Fruit fly (Drosophila melanogaster) whole organism, embryonic: Measurements from ENCODE around the gene miple2.
A peak's percentile ranks its signal among the peaks of the same experiment; 100 is the strongest.

Experiments
- Awh ChIP-seq: fragments of 200-800 bp; sonication (Bioruptor generic); IDR thresholded peaks from 2 replicates; pipeline ENCODE4, ENCODE4 v1.3.6; 2022; ENCODE audit warnings: missing biosample characterization, missing genetic modification characterization
- Bteb2 ChIP-seq: fragments of 200-800 bp; sonication (Bioruptor generic); optimal IDR thresholded peaks from 2 replicates; lab custom pipeline; 2016; ENCODE audit warnings: missing biosample characterization, missing genetic modification characterization
- CG11085 ChIP-seq: fragments of 200-800 bp; sonication (Bioruptor generic); IDR thresholded peaks from 2 replicates; pipeline ENCODE4 v1.3.6; 2022; ENCODE audit warnings: missing biosample characterization, missing genetic modification characterization
- CG11695 ChIP-seq: fragments of 200-800 bp; sonication (Bioruptor generic); IDR thresholded peaks from 3 replicates; pipeline ENCODE4 v1.3.6; 2022; ENCODE audit warnings: missing biosample characterization, missing genetic modification characterization
- CG12299 ChIP-seq: fragments of 200-800 bp; sonication (Bioruptor generic); optimal IDR thresholded peaks from 2 replicates; lab custom pipeline; 2018; ENCODE audit warnings: missing biosample characterization, mild to moderate bottlenecking, missing genetic modification characterization
- CG12744 ChIP-seq: fragments of 200-800 bp; sonication (Bioruptor generic); optimal IDR thresholded peaks from 2 replicates; lab custom pipeline; 2016; ENCODE audit warnings: missing biosample characterization, missing genetic modification characterization
- CG13287 ChIP-seq: fragments of 200-800 bp; sonication (Bioruptor generic); IDR thresholded peaks from 2 replicates; pipeline ENCODE4 v1.3.6; 2022; ENCODE audit warnings: missing biosample characterization, missing genetic modification characterization; ENCODE audit not compliant: partially characterized antibody
- CG15011 ChIP-seq: fragments of 200-800 bp; sonication (Bioruptor generic); optimal IDR thresholded peaks from 3 replicates; lab custom pipeline; 2018; ENCODE audit warnings: missing biosample characterization, mild to moderate bottlenecking, missing genetic modification characterization
- CG1529 ChIP-seq: fragments of 200-800 bp; sonication (Bioruptor generic); optimal IDR thresholded peaks from 3 replicates; lab custom pipeline; 2018; ENCODE audit warnings: missing biosample characterization, missing genetic modification characterization
- CG1602 ChIP-seq: fragments of 200-800 bp; sonication (Bioruptor generic); optimal IDR thresholded peaks from 3 replicates; lab custom pipeline; 2016; ENCODE audit warnings: missing biosample characterization, missing genetic modification characterization
- CG1603 ChIP-seq: fragments of 200-800 bp; sonication (Bioruptor generic); optimal IDR thresholded peaks from 2 replicates; lab custom pipeline; 2019; ENCODE audit warnings: missing biosample characterization, mild to moderate bottlenecking, missing genetic modification characterization, moderate library complexity
- CG17328 ChIP-seq: fragments of 200-800 bp; sonication (Bioruptor generic); IDR thresholded peaks from 2 replicates; pipeline ENCODE4 v1.3.6; 2022; ENCODE audit warnings: missing biosample characterization, missing genetic modification characterization
- CG18619 ChIP-seq: fragments of 200-800 bp; sonication (Bioruptor generic); optimal IDR thresholded peaks from 3 replicates; lab custom pipeline; 2017; ENCODE audit warnings: missing biosample characterization, mild to moderate bottlenecking, missing genetic modification characterization
- CG2116 ChIP-seq: fragments of 200-800 bp; sonication (Bioruptor generic); optimal IDR thresholded peaks from 3 replicates; lab custom pipeline; 2018; ENCODE audit warnings: missing biosample characterization, mild to moderate bottlenecking, missing genetic modification characterization
- CG2875 ChIP-seq: fragments of 200-800 bp; sonication (Bioruptor generic); optimal IDR thresholded peaks from 2 replicates; lab custom pipeline; 2017; ENCODE audit warnings: missing biosample characterization, mild to moderate bottlenecking, missing genetic modification characterization, missing genetic modification reagents
- CG30431 ChIP-seq: fragments of 200-800 bp; sonication (Bioruptor generic); optimal IDR thresholded peaks from 2 replicates; lab custom pipeline; 2017; ENCODE audit warnings: missing biosample characterization, missing genetic modification characterization
- CG31388 ChIP-seq: fragments of 200-800 bp; sonication (Bioruptor generic); optimal IDR thresholded peaks from 2 replicates; lab custom pipeline; 2016; ENCODE audit warnings: missing biosample characterization, missing genetic modification characterization
- CG42726 ChIP-seq: fragments of 200-800 bp; sonication (Bioruptor generic); IDR thresholded peaks from 2 replicates; pipeline ENCODE4 v1.3.6; 2022; ENCODE audit warnings: missing biosample characterization, missing genetic modification characterization; ENCODE audit not compliant: partially characterized antibody
- CG4404 ChIP-seq: fragments of 200-800 bp; sonication (Bioruptor generic); IDR thresholded peaks from 2 replicates; pipeline ENCODE4 v1.3.6; 2022; ENCODE audit warnings: missing biosample characterization, missing genetic modification characterization
- CG4617 ChIP-seq: fragments of 200-800 bp; sonication (Bioruptor generic); optimal IDR thresholded peaks from 3 replicates; lab custom pipeline; 2016; ENCODE audit warnings: missing biosample characterization, missing genetic modification characterization, borderline replicate concordance
- CG4854 ChIP-seq: fragments of 200-800 bp; sonication (Bioruptor generic); optimal IDR thresholded peaks from 2 replicates; lab custom pipeline; 2016; ENCODE audit warnings: missing biosample characterization, missing genetic modification characterization, inconsistent platforms
- CG8388 ChIP-seq: fragments of 200-800 bp; sonication (Bioruptor generic); optimal IDR thresholded peaks from 2 replicates; lab custom pipeline; 2019; ENCODE audit warnings: missing biosample characterization, mild to moderate bottlenecking, missing genetic modification characterization, moderate library complexity
- CG9437 ChIP-seq: fragments of 200-800 bp; sonication (Bioruptor generic); optimal IDR thresholded peaks from 2 replicates; lab custom pipeline; 2018; ENCODE audit warnings: missing biosample characterization, mild to moderate bottlenecking, missing genetic modification characterization
- Deaf1 ChIP-seq: fragments of 200-800 bp; optimal IDR thresholded peaks from 3 replicates; lab custom pipeline; 2019; ENCODE audit warnings: missing biosample characterization, mild to moderate bottlenecking, missing genetic modification characterization, moderate library complexity
- Dfd ChIP-seq, 2 experiments: fragments of >200 bp; optimal IDR thresholded peaks; 2 replicates each; lab custom pipeline; 2017; ENCODE audit warnings: missing biosample characterization in 2 of 2, missing genetic modification characterization in 2 of 2
- Hey ChIP-seq: fragments of 200-800 bp; sonication (Bioruptor generic); optimal IDR thresholded peaks from 3 replicates; lab custom pipeline; 2018; ENCODE audit warnings: missing biosample characterization, mild to moderate bottlenecking, missing genetic modification characterization
- Hr51 ChIP-seq, 2 experiments: fragments of 200-800 bp; sonication (Bioruptor generic); optimal IDR thresholded peaks; 2 replicates in 1 of 2; 3 replicates in 1 of 2; lab custom pipeline; 2016 to 2018; ENCODE audit warnings: missing biosample characterization in 2 of 2, missing genetic modification characterization in 2 of 2, mild to moderate bottlenecking in 1 of 2, moderate library complexity in 1 of 2
- Lim3 ChIP-seq: fragments of 200-800 bp; sonication (Bioruptor generic); IDR thresholded peaks from 2 replicates; pipeline ENCODE4 v1.3.6; 2022; ENCODE audit warnings: missing biosample characterization, missing genetic modification characterization
- Ravus ChIP-seq: fragments of 200-800 bp; sonication (Bioruptor generic); IDR thresholded peaks from 2 replicates; pipeline ENCODE4 v1.3.6; 2022; ENCODE audit warnings: missing biosample characterization, missing genetic modification characterization
- Spps ChIP-seq: fragments of 200-800 bp; sonication (Bioruptor generic); optimal IDR thresholded peaks from 2 replicates; lab custom pipeline; 2018; ENCODE audit warnings: missing biosample characterization, mild to moderate bottlenecking, missing genetic modification characterization
- TFAM ChIP-seq: fragments of 200-800 bp; sonication (Bioruptor generic); optimal IDR thresholded peaks from 2 replicates; lab custom pipeline; 2017; ENCODE audit warnings: missing biosample characterization, missing genetic modification characterization, inconsistent platforms
- ac ChIP-seq: fragments of 200-800 bp; sonication (Bioruptor generic); optimal IDR thresholded peaks from 3 replicates; lab custom pipeline; 2017; ENCODE audit warnings: missing biosample characterization, mild to moderate bottlenecking, missing genetic modification characterization
- bbx ChIP-seq: fragments of 200-800 bp; sonication (Bioruptor generic); IDR thresholded peaks from 2 replicates; pipeline ENCODE4 v1.3.6; 2022; ENCODE audit warnings: missing biosample characterization, missing genetic modification characterization; ENCODE audit not compliant: partially characterized antibody
- corto ChIP-seq: fragments of 200-800 bp; sonication (Bioruptor generic); optimal IDR thresholded peaks from 2 replicates; lab custom pipeline; 2016; ENCODE audit warnings: missing biosample characterization, mild to moderate bottlenecking, missing genetic modification characterization, moderate library complexity
- croc ChIP-seq: fragments of 200-800 bp; sonication (Bioruptor generic); conservative IDR thresholded peaks from 3 replicates; pipeline ENCODE4 v1.3.6; 2022; ENCODE audit warnings: missing biosample characterization, missing genetic modification characterization
- danr ChIP-seq: fragments of 200-800 bp; sonication (Bioruptor generic); IDR thresholded peaks from 2 replicates; pipeline ENCODE4 v1.3.6; 2022; ENCODE audit warnings: missing biosample characterization, missing genetic modification characterization
- dimm ChIP-seq: fragments of 200-800 bp; sonication (Bioruptor generic); IDR thresholded peaks from 2 replicates; pipeline ENCODE4 v1.3.6; 2022; ENCODE audit warnings: missing biosample characterization, missing genetic modification characterization
- dmrt11E ChIP-seq: fragments of 200-800 bp; sonication (Bioruptor generic); optimal IDR thresholded peaks from 3 replicates; lab custom pipeline; 2018; ENCODE audit warnings: missing biosample characterization, mild to moderate bottlenecking, missing genetic modification characterization, moderate library complexity
- eyg ChIP-seq: fragments of 200-800 bp; sonication (Bioruptor generic); optimal IDR thresholded peaks from 3 replicates; lab custom pipeline; 2016; ENCODE audit warnings: missing biosample characterization, missing genetic modification characterization
- gfzf ChIP-seq: fragments of 200-800 bp; sonication (Bioruptor generic); optimal IDR thresholded peaks from 2 replicates; lab custom pipeline; 2016; ENCODE audit warnings: missing biosample characterization, mild to moderate bottlenecking, missing genetic modification characterization, moderate library complexity
- grau ChIP-seq: fragments of 200-800 bp; optimal IDR thresholded peaks from 3 replicates; lab custom pipeline; 2019; ENCODE audit warnings: missing biosample characterization, mild to moderate bottlenecking, missing genetic modification characterization, moderate library complexity
- lbe ChIP-seq: fragments of 200-800 bp; sonication (Bioruptor generic); optimal IDR thresholded peaks from 2 replicates; lab custom pipeline; 2016; ENCODE audit warnings: missing biosample characterization, mild to moderate bottlenecking, missing genetic modification characterization
- lmd ChIP-seq: fragments of 200-800 bp; sonication (Bioruptor generic); IDR thresholded peaks from 2 replicates; pipeline ENCODE4 v1.3.6; 2022; ENCODE audit warnings: missing biosample characterization, missing genetic modification characterization
- onecut ChIP-seq: fragments of 200-800 bp; sonication (Bioruptor generic); IDR thresholded peaks from 2 replicates; pipeline ENCODE4 v1.3.6; 2022; ENCODE audit warnings: missing biosample characterization, missing genetic modification characterization
- pzg ChIP-seq: fragments of 200-800 bp; sonication (Bioruptor generic); optimal IDR thresholded peaks from 3 replicates; lab custom pipeline; 2018; ENCODE audit warnings: missing biosample characterization, mild to moderate bottlenecking, missing genetic modification characterization, moderate library complexity
- rib ChIP-seq: fragments of 200-800 bp; sonication (Bioruptor generic); IDR thresholded peaks from 2 replicates; pipeline ENCODE4 v1.3.6; 2022; ENCODE audit warnings: missing biosample characterization, missing genetic modification characterization
- ssp ChIP-seq: fragments of 200-800 bp; sonication (Bioruptor generic); IDR thresholded peaks from 2 replicates; pipeline ENCODE4 v1.3.6; 2022; ENCODE audit warnings: missing biosample characterization, missing genetic modification characterization
- tll ChIP-seq, 2 experiments: fragments of 200-800 bp in 1 of 2; fragments of >200 bp in 1 of 2; sonication (Bioruptor generic) in 1 of 2; optimal IDR thresholded peaks; 2 replicates each; lab custom pipeline; 2017 to 2019; ENCODE audit warnings: missing biosample characterization in 2 of 2, missing genetic modification characterization in 2 of 2, mild to moderate bottlenecking in 1 of 2, moderate library complexity in 1 of 2
- tna ChIP-seq: fragments of 200-800 bp; sonication (Bioruptor generic); IDR thresholded peaks from 2 replicates; pipeline ENCODE4 v1.3.6; 2022; ENCODE audit warnings: missing biosample characterization, missing genetic modification characterization; ENCODE audit not compliant: partially characterized antibody
- vfl ChIP-seq: fragments of 200-800 bp; sonication (Bioruptor generic); optimal IDR thresholded peaks from 2 replicates; lab custom pipeline; 2016; ENCODE audit warnings: missing biosample characterization, missing genetic modification characterization

The miple2 gene

dm6 chr3L:246644-247199 is 24.3 kb upstream of the miple2 start (continued):
- no peak for TF ChIP-seq Hey (tag; lab: Kevin White, UChicago)
- no peak for TF ChIP-seq croc (GFP tag; lab: Robert Waterston, UW)
- peak; percentile 6; the same call in 1 of the 3 replicates for TF ChIP-seq CG11695 (GFP tag; lab: Robert Waterston, UW)
- TF ChIP-seq lmd (GFP tag; lab: Robert Waterston, UW) = peak; percentile 40; the same call in 1 of the 2 replicates
- TF ChIP-seq CG11085 (GFP tag; lab: Robert Waterston, UW) = peak; percentile 17; the same call in 1 of the 2 replicates
- TF ChIP-seq Dfd (GFP tag; optimal IDR thresholded peaks at IDR 0.05; lab: Kevin White, UChicago) = no peak
- TF ChIP-seq danr (GFP tag; lab: Robert Waterston, UW) = no peak
- no peak for TF ChIP-seq CG18619 (GFP tag; lab: Kevin White, UChicago)
- peak; percentile 58 for TF ChIP-seq CG9437 (GFP tag; lab: Kevin White, UChicago)
- no peak; the same call in none of the 2 replicates for TF ChIP-seq onecut
- TF ChIP-seq gfzf (GFP tag; lab: Kevin White, UChicago) = peak; percentile 49
- peak; percentile 21 for TF ChIP-seq CG12744 (GFP tag; lab: Kevin White, UChicago)
- peak; percentile 100 for TF ChIP-seq Deaf1
- peak; percentile 94 for TF ChIP-seq CG4617
- no peak for TF ChIP-seq Bteb2 (GFP tag; lab: Kevin White, UChicago)
- TF ChIP-seq CG4404 (GFP tag; lab: Robert Waterston, UW) = no peak
- TF ChIP-seq dmrt11E = peak; percentile 23
- peak; percentile 73 for TF ChIP-seq bbx (GFP tag; lab: Robert Waterston, UW)
- no peak for TF ChIP-seq CG17328 (GFP tag; lab: Robert Waterston, UW)
- peak; percentile 52; the same call in 1 of the 2 replicates for TF ChIP-seq rib (GFP tag; lab: Robert Waterston, UW)
- no peak for TF ChIP-seq CG30431
- TF ChIP-seq CG15011 (GFP tag; lab: Kevin White, UChicago) = no peak
- TF ChIP-seq CG13287 (GFP tag; lab: Robert Waterston, UW) = peak; percentile 66; the same call in 1 of the 2 replicates
- no peak for TF ChIP-seq Spps (tag; lab: Kevin White, UChicago)
- peak; percentile 38 for TF ChIP-seq lbe (GFP tag; lab: Kevin White, UChicago)
- no peak for TF ChIP-seq Ravus
- TF ChIP-seq Hr51 (GFP tag; optimal IDR thresholded peaks at IDR 0.05; lab: Kevin White, UChicago) = peak in 1 of 2 experiments; percentile 12
- no peak for TF ChIP-seq ac (GFP tag; lab: Kevin White, UChicago)
- no peak for TF ChIP-seq CG8388 (GFP tag; lab: Kevin White, UChicago)
- TF ChIP-seq pzg (GFP tag; lab: Kevin White, UChicago) = peak; percentile 92
- TF ChIP-seq CG2116 (GFP tag; lab: Kevin White, UChicago) = peak; percentile 100
- TF ChIP-seq CG2875 (GFP tag; lab: Kevin White, UChicago) = peak; percentile 6
- TF ChIP-seq CG12299 (tag; lab: Kevin White, UChicago) = no peak
- TF ChIP-seq eyg (GFP tag; lab: Kevin White, UChicago) = peak; percentile 17
- TF ChIP-seq CG31388 (GFP tag; lab: Kevin White, UChicago) = no peak
- TF ChIP-seq CG1603 = peak; percentile 77
- TF ChIP-seq CG42726 (GFP tag; lab: Robert Waterston, UW) = peak; percentile 81
- TF ChIP-seq CG1529 = no peak
- peak; percentile 22 for TF ChIP-seq vfl (GFP tag; lab: Kevin White, UChicago)
- TF ChIP-seq corto (GFP tag; lab: Kevin White, UChicago) = no peak
- no peak for TF ChIP-seq grau (tag; lab: Kevin White, UChicago)
- peak; percentile 49 for TF ChIP-seq CG4854 (GFP tag; lab: Kevin White, UChicago)
- no peak for TF ChIP-seq Awh
- no peak for TF ChIP-seq tll (GFP tag; optimal IDR thresholded peaks at IDR 0.05; lab: Kevin White, UChicago)
- no peak for TF ChIP-seq dimm (GFP tag; lab: Robert Waterston, UW)
- TF ChIP-seq tna (GFP tag; lab: Robert Waterston, UW) = peak; percentile 71
- peak; percentile 34 for TF ChIP-seq CG1602 (GFP tag; lab: Kevin White, UChicago)
- TF ChIP-seq ssp = peak; percentile 61
- TF ChIP-seq Lim3 (GFP tag; lab: Robert Waterston, UW) = no peak
- no peak for TF ChIP-seq TFAM (GFP tag; lab: Kevin White, UChicago)
